Fruit fly (Drosophila melanogaster): ENCODE results near the gene IP3K1.

DNA sequence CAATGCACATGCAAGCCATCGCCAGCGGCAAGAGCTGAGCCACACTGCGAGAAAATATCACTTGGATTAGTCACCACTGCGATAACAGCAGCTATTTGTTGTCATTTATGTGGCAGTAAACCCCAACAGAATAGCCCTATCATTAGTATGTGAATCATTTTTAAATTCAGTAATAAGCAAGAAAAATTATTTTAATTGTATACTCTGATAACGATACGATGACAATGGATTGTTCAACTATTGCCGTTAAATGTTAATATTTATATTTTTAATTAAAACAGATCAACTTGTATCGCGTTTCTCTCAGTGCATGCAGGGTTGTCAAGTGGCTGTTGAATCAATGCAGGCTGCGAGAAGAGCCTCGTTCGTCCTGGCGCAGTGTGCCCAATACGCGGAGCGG, 44.4 kb upstream of the IP3K1 start:
- TF ChIP-seq CTCF (optimal IDR thresholded peaks at IDR 0.05) (no peak), CG8478 (optimal IDR thresholded peaks at IDR 0.05) (no peak)
